Worm (Caenorhabditis elegans) whole organism, L3 larva: ENCODE data around the gene ula-1.

Experiments
- ama-1 ChIP-seq: fragments of 150-350 bp; optimal IDR thresholded peaks from 2 replicates; lab custom pipeline; 2018
- ceh-16 ChIP-seq: sonication (generic microtip); optimal IDR thresholded peaks from 2 replicates; lab custom pipeline; 2017; ENCODE audit warnings: missing biosample characterization, missing genetic modification characterization
- ceh-28 ChIP-seq: fragments of 150-350 bp; optimal IDR thresholded peaks from 2 replicates; lab custom pipeline; 2014; ENCODE audit warnings: missing biosample characterization, missing genetic modification reagents, missing genetic modification characterization
- ceh-9 ChIP-seq: sonication (generic microtip); optimal IDR thresholded peaks from 2 replicates; lab custom pipeline; 2018; ENCODE audit warnings: missing biosample characterization, missing genetic modification characterization
- egl-27 ChIP-seq: sonication (generic microtip); optimal IDR thresholded peaks from 4 replicates; lab custom pipeline; 2017; ENCODE audit warnings: missing biosample characterization, missing genetic modification reagents, missing genetic modification characterization
- egl-5 ChIP-seq: fragments of 150-350 bp; optimal IDR thresholded peaks from 2 replicates; lab custom pipeline; 2017; ENCODE audit warnings: missing biosample characterization, missing genetic modification reagents, missing genetic modification characterization, inconsistent platforms
- elt-1 ChIP-seq: fragments of 150-350 bp; optimal IDR thresholded peaks from 2 replicates; lab custom pipeline; 2014; ENCODE audit warnings: missing biosample characterization, missing genetic modification characterization
- elt-2 ChIP-seq: sonication (generic microtip); optimal IDR thresholded peaks from 2 replicates; lab custom pipeline; 2016; ENCODE audit warnings: missing genetic modification reagents, mild to moderate bottlenecking, missing genetic modification characterization, missing compliant biosample characterization
- elt-3 ChIP-seq, 3 experiments: fragments of 150-350 bp in 1 of 3; sonication (generic microtip) in 2 of 3; optimal IDR thresholded peaks; 2 replicates in 2 of 3; 4 replicates in 1 of 3; lab custom pipeline; 2014 to 2017; ENCODE audit warnings: missing biosample characterization in 3 of 3, missing genetic modification characterization in 3 of 3
- fkh-10 ChIP-seq: sonication (generic microtip); optimal IDR thresholded peaks from 2 replicates; lab custom pipeline; 2017; ENCODE audit warnings: missing biosample characterization, missing genetic modification reagents, missing genetic modification characterization
- fos-1 ChIP-seq: fragments of 150-350 bp; optimal IDR thresholded peaks from 2 replicates; lab custom pipeline; 2014; ENCODE audit warnings: missing biosample characterization, missing genetic modification characterization
- hmg-11 ChIP-seq: sonication (generic microtip); optimal IDR thresholded peaks from 2 replicates; lab custom pipeline; 2016; ENCODE audit warnings: missing genetic modification characterization, missing compliant biosample characterization
- jun-1 ChIP-seq: fragments of 150-350 bp; optimal IDR thresholded peaks from 2 replicates; lab custom pipeline; 2014; ENCODE audit warnings: missing biosample characterization, missing genetic modification reagents, missing genetic modification characterization
- lin-15B ChIP-seq: fragments of 150-350 bp; optimal IDR thresholded peaks from 2 replicates; lab custom pipeline; 2014; ENCODE audit warnings: missing biosample characterization, missing genetic modification characterization
- lsy-12 ChIP-seq: sonication (generic microtip); optimal IDR thresholded peaks from 2 replicates; lab custom pipeline; 2016; ENCODE audit warnings: mild to moderate bottlenecking, missing genetic modification characterization, missing compliant biosample characterization
- mml-1 ChIP-seq: fragments of 150-350 bp; sonication (generic microtip); optimal IDR thresholded peaks from 3 replicates; lab custom pipeline; 2014; ENCODE audit warnings: missing biosample characterization, missing genetic modification characterization
- nfya-1 ChIP-seq: sonication (generic microtip); optimal IDR thresholded peaks from 2 replicates; lab custom pipeline; 2017; ENCODE audit warnings: missing genetic modification characterization, mild to moderate bottlenecking, missing compliant biosample characterization, antibody characterized with exemption, moderate library complexity; ENCODE audit not compliant: insufficient read depth
- nhr-12 ChIP-seq: fragments of 150-350 bp; optimal IDR thresholded peaks from 2 replicates; lab custom pipeline; 2014; ENCODE audit warnings: missing biosample characterization, missing genetic modification characterization
- nhr-237 ChIP-seq: fragments of 150-350 bp; optimal IDR thresholded peaks from 2 replicates; lab custom pipeline; 2014; ENCODE audit warnings: missing biosample characterization, missing genetic modification characterization
- nhr-25 ChIP-seq: sonication (generic microtip); optimal IDR thresholded peaks from 2 replicates; lab custom pipeline; 2017; ENCODE audit warnings: missing biosample characterization, missing genetic modification characterization
- nhr-28 ChIP-seq: fragments of 150-350 bp; optimal IDR thresholded peaks from 2 replicates; lab custom pipeline; 2014; ENCODE audit warnings: missing biosample characterization, missing genetic modification characterization
- nhr-43 ChIP-seq: sonication (generic microtip); optimal IDR thresholded peaks from 2 replicates; lab custom pipeline; 2016; ENCODE audit warnings: mild to moderate bottlenecking, missing genetic modification characterization, missing compliant biosample characterization; ENCODE audit not compliant: poor library complexity, severe bottlenecking
- nhr-76 ChIP-seq: fragments of 150-350 bp; sonication (generic microtip); optimal IDR thresholded peaks from 5 replicates; lab custom pipeline; 2014; ENCODE audit warnings: missing biosample characterization, missing genetic modification characterization
- nhr-77 ChIP-seq: fragments of 150-350 bp; optimal IDR thresholded peaks from 2 replicates; lab custom pipeline; 2014; ENCODE audit warnings: missing biosample characterization, missing genetic modification characterization
- pqm-1 ChIP-seq: fragments of 150-350 bp; optimal IDR thresholded peaks from 2 replicates; lab custom pipeline; 2017; ENCODE audit warnings: missing biosample characterization, missing genetic modification characterization, inconsistent platforms
- sea-2 ChIP-seq: fragments of 150-350 bp; sonication (generic microtip); optimal IDR thresholded peaks from 4 replicates; lab custom pipeline; 2014; ENCODE audit warnings: missing biosample characterization, missing genetic modification reagents, missing genetic modification characterization
- tbx-2 ChIP-seq: sonication (generic microtip); optimal IDR thresholded peaks from 2 replicates; lab custom pipeline; 2016; ENCODE audit warnings: mild to moderate bottlenecking, missing genetic modification characterization, missing compliant biosample characterization
- zag-1 ChIP-seq: fragments of 150-350 bp; optimal IDR thresholded peaks from 2 replicates; lab custom pipeline; 2014; ENCODE audit warnings: missing biosample characterization, missing genetic modification characterization
- ztf-11 ChIP-seq: fragments of 150-350 bp; optimal IDR thresholded peaks from 2 replicates; lab custom pipeline; 2014; ENCODE audit warnings: missing biosample characterization, missing genetic modification characterization
- ztf-4 ChIP-seq: fragments of 150-350 bp; optimal IDR thresholded peaks from 2 replicates; lab custom pipeline; 2014; ENCODE audit warnings: missing biosample characterization, missing genetic modification characterization

ula-1 gene

ce11 chrIII:4962886-4963285 is 42.8 kb upstream of the ula-1 start, which contains the start of gene C27F2.9 (continued):
- peak in 1 of 3 experiments; percentile 13 for TF ChIP-seq elt-3 (tag; optimal IDR thresholded peaks at IDR 0.05; lab: Kevin White, UChicago)
- TF ChIP-seq nhr-77 (tag; lab: Kevin White, UChicago): peak; percentile 50
- TF ChIP-seq tbx-2: peak; percentile 70
- TF ChIP-seq ceh-16 (tag; lab: Kevin White, UChicago): no peak
- TF ChIP-seq lin-15B: peak; percentile 84
- no peak for TF ChIP-seq fos-1 (tag; lab: Kevin White, UChicago)
- peak; percentile 72 for TF ChIP-seq lsy-12 (tag; lab: Kevin White, UChicago)
- no peak for TF ChIP-seq nhr-28 (tag; lab: Kevin White, UChicago)

ce11 chrIII:4962393-4962792 is 42.3 kb upstream of the ula-1 start, which contains the start of gene vps-22:
vps-22 (minus strand) TSS chrIII:4962493.
- no peak for TF ChIP-seq ama-1 (lab: Kevin White, UChicago)
- TF ChIP-seq nhr-25 (tag; lab: Kevin White, UChicago): no peak
- no peak for TF ChIP-seq nhr-76 (tag; lab: Kevin White, UChicago)

- TF ChIP-seq nhr-25 (tag; lab: Kevin White, UChicago) (no peak), sea-2 (GFP tag; lab: Kevin White, UChicago) (no peak)
Observed at ce11 chrIII:4961281-4961680, 41.2 kb upstream of the ula-1 start.

ce11 chrIII:4960204-4960603 is 40.1 kb upstream of the ula-1 start, which contains the start of gene C27F2.4:
C27F2.4 (minus strand) TSS chrIII:4960304.
- TF ChIP-seq fkh-10 (no peak), jun-1 (tag; lab: Kevin White, UChicago) (no peak), ztf-4 (tag; lab: Kevin White, UChicago) (no peak), sea-2 (GFP tag; lab: Kevin White, UChicago) (no peak), pqm-1 (tag; lab: Kevin White, UChicago) (no peak), ceh-28 (tag; lab: Kevin White, UChicago) (no peak), nhr-43 (tag; lab: Kevin White, UChicago) (no peak), nfya-1 (tag; lab: Kevin White, UChicago) (no peak), nhr-237 (tag; lab: Kevin White, UChicago) (no peak), zag-1 (tag; lab: Kevin White, UChicago) (no peak), hmg-11 (tag; lab: Kevin White, UChicago) (no peak), mml-1 (tag; lab: Kevin White, UChicago) (no peak), fos-1 (tag; lab: Kevin White, UChicago) (no peak), egl-5 (tag; lab: Kevin White, UChicago) (no peak)

ce11 chrIII:4956566-4956965 is 36.4 kb upstream of the ula-1 start, which contains the start of gene C26E6.1:
C26E6.1 (plus strand) TSS chrIII:4956866.
- no peak for TF ChIP-seq nhr-12 (tag; lab: Kevin White, UChicago)
- no peak for TF ChIP-seq elt-1
- TF ChIP-seq ceh-16 (tag; lab: Kevin White, UChicago): no peak
- TF ChIP-seq nhr-77 (tag; lab: Kevin White, UChicago): no peak
- TF ChIP-seq nhr-25 (tag; lab: Kevin White, UChicago): no peak
- no peak for TF ChIP-seq ceh-9 (tag; lab: Kevin White, UChicago)
- TF ChIP-seq egl-27 (tag; lab: Kevin White, UChicago): no peak
- no peak for TF ChIP-seq ztf-11 (tag; lab: Kevin White, UChicago)
- TF ChIP-seq sea-2 (GFP tag; lab: Kevin White, UChicago): no peak
- TF ChIP-seq jun-1 (tag; lab: Kevin White, UChicago): no peak
- no peak for TF ChIP-seq ceh-28 (tag; lab: Kevin White, UChicago)

ce11 chrIII:4952970-4953369 is 32.8 kb upstream of the ula-1 start:
- TF ChIP-seq elt-2 (tag; lab: Kevin White, UChicago) (no peak), lsy-12 (tag; lab: Kevin White, UChicago) (no peak), egl-27 (tag; lab: Kevin White, UChicago) (no peak), tbx-2 (no peak), nhr-43 (tag; lab: Kevin White, UChicago) (no peak), nfya-1 (tag; lab: Kevin White, UChicago) (peak; percentile 94), ztf-11 (tag; lab: Kevin White, UChicago) (no peak)
